Worm (Caenorhabditis elegans) whole organism, L3 larva: ENCODE results near the gene srbc-23.

Experiments
- aly-2 ChIP-seq: fragments of 150-350 bp; optimal IDR thresholded peaks from 2 replicates; lab custom pipeline; 2014; ENCODE audit warnings: missing biosample characterization, missing genetic modification characterization
- ceh-16 ChIP-seq: sonication (generic microtip); optimal IDR thresholded peaks from 2 replicates; lab custom pipeline; 2017; ENCODE audit warnings: missing biosample characterization, missing genetic modification characterization
- daf-12 ChIP-seq: fragments of 150-350 bp; optimal IDR thresholded peaks from 2 replicates; lab custom pipeline; 2014; ENCODE audit warnings: missing biosample characterization, missing genetic modification reagents, missing genetic modification characterization
- egl-27 ChIP-seq: sonication (generic microtip); optimal IDR thresholded peaks from 4 replicates; lab custom pipeline; 2017; ENCODE audit warnings: missing biosample characterization, missing genetic modification reagents, missing genetic modification characterization
- egl-5 ChIP-seq: fragments of 150-350 bp; optimal IDR thresholded peaks from 2 replicates; lab custom pipeline; 2017; ENCODE audit warnings: missing biosample characterization, missing genetic modification reagents, missing genetic modification characterization, inconsistent platforms
- elt-1 ChIP-seq: fragments of 150-350 bp; optimal IDR thresholded peaks from 2 replicates; lab custom pipeline; 2014; ENCODE audit warnings: missing biosample characterization, missing genetic modification characterization
- elt-2 ChIP-seq: sonication (generic microtip); optimal IDR thresholded peaks from 2 replicates; lab custom pipeline; 2016; ENCODE audit warnings: missing genetic modification reagents, mild to moderate bottlenecking, missing genetic modification characterization, missing compliant biosample characterization
- elt-3 ChIP-seq, 3 experiments: fragments of 150-350 bp in 1 of 3; sonication (generic microtip) in 2 of 3; optimal IDR thresholded peaks; 2 replicates in 2 of 3; 4 replicates in 1 of 3; lab custom pipeline; 2014 to 2017; ENCODE audit warnings: missing biosample characterization in 3 of 3, missing genetic modification characterization in 3 of 3
- eor-1 ChIP-seq, 2 experiments: fragments of 150-350 bp; optimal IDR thresholded peaks; 2 replicates each; lab custom pipeline; 2014 to 2018; ENCODE audit warnings: missing biosample characterization in 2 of 2, missing genetic modification characterization in 2 of 2
- fkh-2 ChIP-seq: fragments of 150-350 bp; optimal IDR thresholded peaks from 2 replicates; lab custom pipeline; 2014; ENCODE audit warnings: missing biosample characterization, missing genetic modification reagents, missing genetic modification characterization
- hmg-11 ChIP-seq: sonication (generic microtip); optimal IDR thresholded peaks from 2 replicates; lab custom pipeline; 2016; ENCODE audit warnings: missing genetic modification characterization, missing compliant biosample characterization
- lin-15B ChIP-seq: fragments of 150-350 bp; optimal IDR thresholded peaks from 2 replicates; lab custom pipeline; 2014; ENCODE audit warnings: missing biosample characterization, missing genetic modification characterization
- lsy-12 ChIP-seq: sonication (generic microtip); optimal IDR thresholded peaks from 2 replicates; lab custom pipeline; 2016; ENCODE audit warnings: mild to moderate bottlenecking, missing genetic modification characterization, missing compliant biosample characterization
- mdl-1 ChIP-seq: fragments of 150-350 bp; optimal IDR thresholded peaks from 2 replicates; lab custom pipeline; 2014; ENCODE audit warnings: missing biosample characterization, missing genetic modification characterization
- mml-1 ChIP-seq: fragments of 150-350 bp; sonication (generic microtip); optimal IDR thresholded peaks from 3 replicates; lab custom pipeline; 2014; ENCODE audit warnings: missing biosample characterization, missing genetic modification characterization
- nhr-11 ChIP-seq: fragments of 150-350 bp; optimal IDR thresholded peaks from 2 replicates; lab custom pipeline; 2014; ENCODE audit warnings: missing biosample characterization, missing genetic modification characterization
- nhr-25 ChIP-seq: sonication (generic microtip); optimal IDR thresholded peaks from 2 replicates; lab custom pipeline; 2017; ENCODE audit warnings: missing biosample characterization, missing genetic modification characterization
- nhr-28 ChIP-seq: fragments of 150-350 bp; optimal IDR thresholded peaks from 2 replicates; lab custom pipeline; 2014; ENCODE audit warnings: missing biosample characterization, missing genetic modification characterization
- nhr-43 ChIP-seq: sonication (generic microtip); optimal IDR thresholded peaks from 2 replicates; lab custom pipeline; 2016; ENCODE audit warnings: mild to moderate bottlenecking, missing genetic modification characterization, missing compliant biosample characterization; ENCODE audit not compliant: poor library complexity, severe bottlenecking
- nhr-67 ChIP-seq: fragments of 150-350 bp; optimal IDR thresholded peaks from 2 replicates; lab custom pipeline; 2014; ENCODE audit warnings: missing biosample characterization, missing genetic modification characterization
- pha-4 ChIP-seq: fragments of 150-350 bp; optimal IDR thresholded peaks from 2 replicates; lab custom pipeline; 2014; ENCODE audit warnings: missing biosample characterization, missing genetic modification reagents, missing genetic modification characterization
- pqm-1 ChIP-seq: fragments of 150-350 bp; optimal IDR thresholded peaks from 2 replicates; lab custom pipeline; 2017; ENCODE audit warnings: missing biosample characterization, missing genetic modification characterization, inconsistent platforms
- sea-2 ChIP-seq: fragments of 150-350 bp; sonication (generic microtip); optimal IDR thresholded peaks from 4 replicates; lab custom pipeline; 2014; ENCODE audit warnings: missing biosample characterization, missing genetic modification reagents, missing genetic modification characterization
- unc-62 ChIP-seq: fragments of 150-350 bp; sonication (generic microtip); optimal IDR thresholded peaks from 4 replicates; lab custom pipeline; 2014; ENCODE audit warnings: missing biosample characterization, missing genetic modification reagents, missing genetic modification characterization
- ztf-11 ChIP-seq: fragments of 150-350 bp; optimal IDR thresholded peaks from 2 replicates; lab custom pipeline; 2014; ENCODE audit warnings: missing biosample characterization, missing genetic modification characterization

The srbc-23 gene

DNA sequence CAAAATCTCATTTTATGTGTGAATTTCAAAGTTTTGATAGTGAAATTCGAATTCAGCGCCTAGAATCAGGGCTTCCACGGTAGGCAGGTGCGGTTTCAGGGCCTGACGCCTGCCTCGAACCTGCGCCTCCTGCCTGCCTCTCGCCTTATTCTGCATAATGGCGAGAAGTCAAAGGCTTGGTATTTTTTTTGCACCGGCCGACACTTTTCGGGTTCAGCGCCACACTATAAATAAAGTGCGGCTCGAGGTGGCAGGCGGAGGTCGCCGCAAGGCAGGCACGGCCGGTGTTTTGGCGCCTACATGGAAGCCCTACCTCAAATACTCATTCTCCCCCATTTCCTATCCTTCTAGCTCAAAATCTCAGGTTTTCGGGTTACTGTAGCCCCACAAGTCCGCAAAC is 47.0 kb downstream of the srbc-23 start:
- no peak for TF ChIP-seq lsy-12
- no peak for TF ChIP-seq sea-2 (GFP tag; lab: Kevin White, UChicago)
- TF ChIP-seq nhr-67 (tag; lab: Kevin White, UChicago): no peak
- no peak for TF ChIP-seq daf-12 (tag; lab: Kevin White, UChicago)
- no peak for TF ChIP-seq hmg-11
- TF ChIP-seq lin-15B: no peak
- TF ChIP-seq aly-2 (tag; lab: Kevin White, UChicago): no peak

DNA sequence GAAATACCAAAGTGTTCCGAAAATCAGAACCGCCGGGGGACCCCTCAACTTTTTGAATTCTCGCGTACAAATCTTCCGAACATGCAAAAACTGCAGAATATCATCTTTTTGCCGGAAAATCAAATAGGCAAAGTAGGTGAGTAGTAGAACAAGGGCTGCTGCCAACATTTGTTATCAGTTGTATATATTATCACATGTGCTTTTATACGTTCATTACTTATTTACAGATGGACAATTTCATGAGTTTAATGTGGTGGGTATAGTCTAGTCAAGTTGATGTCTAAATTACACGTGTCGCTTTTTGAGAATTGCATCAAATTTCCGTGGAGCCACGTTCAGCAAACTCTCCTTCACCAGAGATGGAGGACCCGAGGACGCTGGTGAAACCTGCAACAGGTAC is 47.9 kb downstream of the srbc-23 start, which contains the start of gene cyp-32B1:
cyp-32B1 (minus strand) TSS at position 176 of the 400 bp plus-strand sequence.
- TF ChIP-seq nhr-11 (tag; lab: Kevin White, UChicago) (no peak), nhr-25 (tag; lab: Kevin White, UChicago) (no peak), nhr-43 (tag; lab: Kevin White, UChicago) (no peak), pqm-1 (tag; lab: Kevin White, UChicago) (peak; percentile 70), pha-4 (tag; lab: Kevin White, UChicago) (peak; percentile 61), elt-2 (tag; lab: Kevin White, UChicago) (peak; percentile 65)

DNA sequence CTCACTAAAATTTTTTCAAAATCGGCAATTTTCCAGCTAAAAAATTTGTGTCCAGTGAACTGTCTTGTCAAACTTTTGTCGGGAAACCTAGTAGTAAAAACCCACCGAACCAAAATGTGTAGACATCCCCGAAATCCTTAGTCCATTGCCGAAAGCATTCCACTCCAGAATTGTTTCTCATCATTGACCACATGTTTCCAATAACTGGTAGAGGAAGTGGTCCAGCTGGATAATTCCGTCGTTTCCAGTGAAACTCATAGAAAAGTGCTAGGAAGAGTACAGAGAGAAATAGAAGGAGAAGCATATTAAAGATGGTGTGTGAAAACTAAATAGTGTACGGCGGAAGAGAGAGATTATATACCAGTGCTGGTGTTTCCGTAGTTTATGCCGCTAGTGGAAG is 50.7 kb downstream of the srbc-23 start, which contains the start of gene cyp-33C12:
cyp-33C12 (minus strand) TSS at position 321 of the 400 bp plus-strand sequence.
- no peak for TF ChIP-seq nhr-11 (tag; lab: Kevin White, UChicago)
- TF ChIP-seq pqm-1 (tag; lab: Kevin White, UChicago): no peak
- TF ChIP-seq daf-12 (tag; lab: Kevin White, UChicago): no peak
- TF ChIP-seq egl-5 (tag; lab: Kevin White, UChicago): no peak
- TF ChIP-seq fkh-2: no peak
- no peak for TF ChIP-seq elt-1 (tag; lab: Kevin White, UChicago)
- TF ChIP-seq elt-2 (tag; lab: Kevin White, UChicago): no peak
- TF ChIP-seq nhr-28 (tag; lab: Kevin White, UChicago): no peak
- TF ChIP-seq ztf-11: no peak
- TF ChIP-seq eor-1 (tag; optimal IDR thresholded peaks at IDR 0.05; lab: Kevin White, UChicago): no peak
- no peak for TF ChIP-seq elt-3 (tag; optimal IDR thresholded peaks at IDR 0.05; lab: Kevin White, UChicago)
- no peak for TF ChIP-seq pha-4 (tag; lab: Kevin White, UChicago)
- no peak for TF ChIP-seq unc-62 (GFP tag; lab: Kevin White, UChicago)
- TF ChIP-seq egl-27 (tag; lab: Kevin White, UChicago): no peak
- no peak for TF ChIP-seq lsy-12
- no peak for TF ChIP-seq mml-1 (tag; lab: Kevin White, UChicago)
- no peak for TF ChIP-seq nhr-67 (tag; lab: Kevin White, UChicago)
- TF ChIP-seq ceh-16: no peak
- no peak for TF ChIP-seq mdl-1
- no peak for TF ChIP-seq lin-15B
